Worm (Caenorhabditis elegans): Measurements from ENCODE around the gene sorb-1.

The sorb-1 gene

DNA sequence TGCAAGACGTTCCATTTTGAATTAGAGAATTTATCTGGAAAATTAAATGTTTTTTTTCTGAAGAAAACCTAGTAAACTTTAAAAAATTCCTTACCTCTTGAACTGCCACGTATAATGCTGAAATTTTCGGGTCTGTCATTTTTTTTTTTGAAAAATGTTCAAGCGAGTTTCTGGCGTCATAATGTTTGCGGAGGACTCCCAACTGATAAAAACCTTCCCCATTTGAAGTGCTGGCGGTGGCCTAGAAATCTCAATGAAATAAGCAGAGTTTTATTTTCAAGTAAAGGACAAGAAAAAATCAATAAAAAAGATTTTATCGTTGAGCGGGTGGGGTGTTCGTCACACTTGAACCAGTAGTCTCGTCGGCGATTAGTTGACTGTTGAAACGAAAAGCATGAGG, 36.6 kb downstream of the sorb-1 start, which contains the start of gene icap-1 (continued):
- TF ChIP-seq ceh-28 (tag; optimal IDR thresholded peaks at IDR 0.05) (no peak), F44E2.7 (GFP tag; IDR thresholded peaks at IDR 0.05) (no peak), ztf-7 (tag; optimal IDR thresholded peaks at IDR 0.05) (peak; percentile 50), daf-16 (GFP tag; optimal IDR thresholded peaks at IDR 0.05) (no peak), daf-16 (tag; optimal IDR thresholded peaks at IDR 0.05) (peak; percentile 41), nhr-77 (tag; optimal IDR thresholded peaks at IDR 0.05) (no peak), Y5F2A.4 (GFP tag; optimal IDR thresholded peaks at IDR 0.05) (no peak), snpc-1.2 (GFP tag; IDR thresholded peaks at IDR 0.05) (no peak), nhr-48 (tag; optimal IDR thresholded peaks at IDR 0.05) (no peak), Y105C5A.15 (GFP tag; IDR thresholded peaks at IDR 0.05) (no peak), duxl-1 (tag; optimal IDR thresholded peaks at IDR 0.05; ENCODE audit: poor library complexity) (no peak), spr-1 (tag; optimal IDR thresholded peaks at IDR 0.05) (no peak), nhr-42 (GFP tag; IDR thresholded peaks at IDR 0.05) (no peak), daf-12 (tag; optimal IDR thresholded peaks at IDR 0.05) (no peak), daf-19 (GFP tag; conservative IDR thresholded peaks at IDR 0.05) (no peak), hlh-11 (tag; optimal IDR thresholded peaks at IDR 0.05) (no peak), pqm-1 (tag; optimal IDR thresholded peaks at IDR 0.05) (peak; percentile 68), nhr-6 (tag; optimal IDR thresholded peaks at IDR 0.05) (no peak), lin-38 (GFP tag; IDR thresholded peaks at IDR 0.05) (no peak), ztf-11 (tag; optimal IDR thresholded peaks at IDR 0.05) (no peak), fkh-10 (GFP tag; optimal IDR thresholded peaks at IDR 0.05) (no peak), lsy-2 (tag; optimal IDR thresholded peaks at IDR 0.05) (peak in 1 of 2 experiments; percentile 47), R02D3.7 (tag; optimal IDR thresholded peaks at IDR 0.05) (no peak), madf-5 (GFP tag; IDR thresholded peaks at IDR 0.05) (no peak), Y48G9A.11 (GFP tag; IDR thresholded peaks at IDR 0.05) (no peak), mxl-3 (GFP tag; optimal IDR thresholded peaks at IDR 0.05) (no peak), ZK337.2 (GFP tag; IDR thresholded peaks at IDR 0.05) (no peak), dpl-1 (GFP tag; optimal IDR thresholded peaks at IDR 0.05) (no peak), zfp-3 (GFP tag; conservative IDR thresholded peaks at IDR 0.05) (no peak), D1046.2 (GFP tag; IDR thresholded peaks at IDR 0.05) (no peak), skn-1 (tag; optimal IDR thresholded peaks at IDR 0.05) (no peak), nhr-76 (tag; optimal IDR thresholded peaks at IDR 0.05) (no peak)

DNA sequence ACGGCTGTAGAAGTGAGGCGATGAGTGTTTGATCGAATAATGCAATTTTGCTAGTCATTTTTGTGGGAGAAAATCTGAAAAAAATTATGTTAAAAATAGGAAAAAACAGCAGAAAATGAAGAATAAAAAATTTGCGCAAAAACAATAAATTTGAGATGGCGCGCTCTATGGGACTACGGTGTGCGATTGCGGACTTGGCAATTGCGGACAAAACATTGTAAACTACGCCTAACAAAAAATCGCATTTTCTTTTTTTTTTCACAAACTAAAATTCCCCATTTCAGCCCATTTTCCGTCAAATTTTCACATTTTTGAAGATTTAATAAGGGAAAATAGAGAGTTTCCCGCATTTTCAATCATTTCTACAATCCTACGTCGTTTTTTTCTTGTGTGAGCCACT, 38.5 kb downstream of the sorb-1 start, which contains the start of the genes sas-6 and Y45F10D.7:
TSS of gene sas-6 (minus strand) at position 80 of the 400 bp plus-strand sequence.
TSS of gene Y45F10D.7 (plus strand) at position 256 of the 400 bp plus-strand sequence.
- TF ChIP-seq dmd-6 (GFP tag; IDR thresholded peaks at IDR 0.05) (peak; percentile 40; the same call in 1 of the 2 replicates), ama-1 (optimal IDR thresholded peaks at IDR 0.05) (peak; percentile 11), set-16 (GFP tag; IDR thresholded peaks at IDR 0.05) (no peak), zfp-2 (tag; optimal IDR thresholded peaks at IDR 0.05) (no peak), gei-8 (GFP tag; optimal IDR thresholded peaks at IDR 0.05) (no peak), T26A8.4 (GFP tag; IDR thresholded peaks at IDR 0.05) (no peak), mdl-1 (tag; optimal IDR thresholded peaks at IDR 0.05) (no peak), snpc-1.2 (GFP tag; IDR thresholded peaks at IDR 0.05) (peak; percentile 93), lin-38 (GFP tag; IDR thresholded peaks at IDR 0.05) (peak; percentile 67), daf-12 (tag; optimal IDR thresholded peaks at IDR 0.05) (no peak), ztf-7 (tag; optimal IDR thresholded peaks at IDR 0.05) (peak; percentile 17), fkh-10 (GFP tag; optimal IDR thresholded peaks at IDR 0.05) (peak; percentile 11), tra-1 (GFP tag; IDR thresholded peaks at IDR 0.05) (no peak), rbr-2 (tag; optimal IDR thresholded peaks at IDR 0.05) (peak; percentile 19), aly-2 (tag; optimal IDR thresholded peaks at IDR 0.05) (no peak), lsy-2 (tag; optimal IDR thresholded peaks at IDR 0.05) (peak; percentile 92 to 99), madf-5 (GFP tag; IDR thresholded peaks at IDR 0.05) (no peak), pqm-1 (tag; optimal IDR thresholded peaks at IDR 0.05) (no peak), ceh-28 (tag; optimal IDR thresholded peaks at IDR 0.05) (no peak), ces-1 (GFP tag; optimal IDR thresholded peaks at IDR 0.05) (no peak), hlh-30 (tag; optimal IDR thresholded peaks at IDR 0.05; ENCODE audit: insufficient read depth) (peak; percentile 72), fos-1 (tag; optimal IDR thresholded peaks at IDR 0.05) (no peak), unc-62 (GFP tag; optimal IDR thresholded peaks at IDR 0.05 in 1 of 2) (peak in 1 of 2 experiments; percentile 40), unc-62 (tag; optimal IDR thresholded peaks at IDR 0.05) (no peak), mep-1 (tag; optimal IDR thresholded peaks at IDR 0.05) (peak; percentile 57), nhr-11 (tag; optimal IDR thresholded peaks at IDR 0.05) (peak; percentile 13), F44E2.7 (GFP tag; IDR thresholded peaks at IDR 0.05) (no peak), ceh-62 (tag; optimal IDR thresholded peaks at IDR 0.05) (no peak), zip-11 (GFP tag; IDR thresholded peaks at IDR 0.05) (no peak), ctbp-1 (GFP tag; IDR thresholded peaks at IDR 0.05) (no peak), R02D3.7 (tag; optimal IDR thresholded peaks at IDR 0.05) (no peak), nhr-6 (tag; optimal IDR thresholded peaks at IDR 0.05) (peak; percentile 21)

All from whole organism, L4 larva.